Worm (Caenorhabditis elegans): ENCODE data around the gene aexr-2.

ce11 chrX:6672519-6672918, 41.2 kb upstream of the aexr-2 start, which contains the start of gene col-172:
- TF ChIP-seq nhr-102 (tag; optimal IDR thresholded peaks at IDR 0.05) (no peak), R02D3.7 (tag; optimal IDR thresholded peaks at IDR 0.05) (no peak)
